Worm (Caenorhabditis elegans) whole organism, late embryonic: ENCODE measurements around the gene epn-1.

Source experiments
- C38D4.7 ChIP-seq: fragments of 200-800 bp; sonication (Bioruptor generic); optimal IDR thresholded peaks from 2 replicates; lab custom pipeline; 2018; ENCODE audit warnings: mild to moderate bottlenecking, missing genetic modification characterization, moderate library complexity, missing compliant biosample characterization
- F13H6.1 ChIP-seq: sonication (generic microtip); optimal IDR thresholded peaks from 2 replicates; lab custom pipeline; 2016; ENCODE audit warnings: missing genetic modification characterization, missing compliant biosample characterization
- Y22D7AL.16 ChIP-seq: sonication (generic microtip); optimal IDR thresholded peaks from 2 replicates; lab custom pipeline; 2016; ENCODE audit warnings: missing genetic modification characterization, missing compliant biosample characterization
- ahr-1 ChIP-seq: sonication (generic microtip); optimal IDR thresholded peaks from 2 replicates; lab custom pipeline; 2016; ENCODE audit warnings: missing genetic modification characterization, missing compliant biosample characterization
- ceh-14 ChIP-seq: sonication (generic microtip); optimal IDR thresholded peaks from 2 replicates; lab custom pipeline; 2016; ENCODE audit warnings: missing genotype, missing genetic modification characterization, missing compliant biosample characterization
- ceh-18 ChIP-seq: sonication (generic microtip); optimal IDR thresholded peaks from 2 replicates; lab custom pipeline; 2016; ENCODE audit warnings: missing genetic modification characterization, missing compliant biosample characterization
- ceh-22 ChIP-seq: sonication (generic microtip); optimal IDR thresholded peaks from 2 replicates; lab custom pipeline; 2017; ENCODE audit warnings: missing biosample characterization, missing genetic modification characterization
- ceh-24 ChIP-seq: sonication (generic microtip); optimal IDR thresholded peaks from 2 replicates; lab custom pipeline; 2016; ENCODE audit warnings: mild to moderate bottlenecking, missing genetic modification characterization, missing compliant biosample characterization
- ceh-30 ChIP-seq: fragments of 150-350 bp; optimal IDR thresholded peaks from 2 replicates; lab custom pipeline; 2014; ENCODE audit warnings: missing biosample characterization, missing genetic modification characterization
- ceh-31 ChIP-seq: sonication (generic microtip); optimal IDR thresholded peaks from 2 replicates; lab custom pipeline; 2016; ENCODE audit warnings: missing genetic modification characterization, missing compliant biosample characterization
- ceh-48 ChIP-seq: sonication (generic microtip); optimal IDR thresholded peaks from 2 replicates; lab custom pipeline; 2016; ENCODE audit warnings: missing genetic modification characterization, inconsistent platforms, missing compliant biosample characterization
- ceh-6 ChIP-seq: fragments of 200-800 bp; sonication (Bioruptor generic); optimal IDR thresholded peaks from 2 replicates; lab custom pipeline; 2018; ENCODE audit warnings: mild to moderate bottlenecking, missing genetic modification characterization, missing compliant biosample characterization
- ceh-9 ChIP-seq: sonication (generic microtip); optimal IDR thresholded peaks from 2 replicates; lab custom pipeline; 2016; ENCODE audit warnings: mild to moderate bottlenecking, missing genetic modification characterization, inconsistent platforms, missing compliant biosample characterization
- che-1 ChIP-seq: sonication (generic microtip); optimal IDR thresholded peaks from 2 replicates; lab custom pipeline; 2016; ENCODE audit warnings: mild to moderate bottlenecking, missing genetic modification characterization, missing compliant biosample characterization
- dmd-4 ChIP-seq: sonication (generic microtip); optimal IDR thresholded peaks from 2 replicates; lab custom pipeline; 2016; ENCODE audit warnings: borderline replicate concordance, missing genetic modification characterization, missing compliant biosample characterization
- dve-1 ChIP-seq: sonication (generic microtip); optimal IDR thresholded peaks from 2 replicates; lab custom pipeline; 2017; ENCODE audit warnings: antibody characterized with exemption, mild to moderate bottlenecking, missing genetic modification characterization, missing compliant biosample characterization
- elt-2 ChIP-seq: sonication (generic microtip); optimal IDR thresholded peaks from 2 replicates; lab custom pipeline; 2016; ENCODE audit warnings: missing genetic modification reagents, missing genetic modification characterization, missing compliant biosample characterization
- fkh-10 ChIP-seq: fragments of 150-350 bp; optimal IDR thresholded peaks from 2 replicates; lab custom pipeline; 2014; ENCODE audit warnings: missing biosample characterization, missing genetic modification reagents, missing genetic modification characterization
- fkh-6 ChIP-seq: sonication (generic microtip); optimal IDR thresholded peaks from 2 replicates; lab custom pipeline; 2016; ENCODE audit warnings: missing genetic modification characterization, missing compliant biosample characterization
- hlh-30 ChIP-seq: sonication (generic microtip); optimal IDR thresholded peaks from 2 replicates; lab custom pipeline; 2017; ENCODE audit warnings: antibody characterized with exemption, missing genetic modification characterization, missing compliant biosample characterization; ENCODE audit not compliant: insufficient read depth
- hlh-6 ChIP-seq: sonication (generic microtip); optimal IDR thresholded peaks from 2 replicates; lab custom pipeline; 2016; ENCODE audit warnings: missing genotype, missing genetic modification characterization, missing compliant biosample characterization
- hlh-8 ChIP-seq: sonication (generic microtip); optimal IDR thresholded peaks from 2 replicates; lab custom pipeline; 2016; ENCODE audit warnings: missing genotype, missing genetic modification characterization, missing compliant biosample characterization
- lin-11 ChIP-seq: fragments of 200-800 bp; sonication (Bioruptor generic); optimal IDR thresholded peaks from 2 replicates; lab custom pipeline; 2018; ENCODE audit warnings: mild to moderate bottlenecking, missing genetic modification characterization, missing compliant biosample characterization
- nhr-11 ChIP-seq: fragments of 150-350 bp; optimal IDR thresholded peaks from 2 replicates; lab custom pipeline; 2014; ENCODE audit warnings: missing biosample characterization, missing genetic modification characterization
- nhr-232 ChIP-seq: sonication (generic microtip); optimal IDR thresholded peaks from 2 replicates; lab custom pipeline; 2016; ENCODE audit warnings: missing genetic modification characterization, missing compliant biosample characterization
- odd-2 ChIP-seq: sonication (generic microtip); optimal IDR thresholded peaks from 2 replicates; lab custom pipeline; 2017; ENCODE audit warnings: antibody characterized with exemption, mild to moderate bottlenecking, missing genetic modification characterization, missing compliant biosample characterization
- pag-3 ChIP-seq: sonication (generic microtip); optimal IDR thresholded peaks from 2 replicates; lab custom pipeline; 2016; ENCODE audit warnings: missing compliant biosample characterization, missing genetic modification characterization, borderline replicate concordance
- pat-9 ChIP-seq: fragments of 200-800 bp; sonication (Bioruptor generic); optimal IDR thresholded peaks from 2 replicates; lab custom pipeline; 2018; ENCODE audit warnings: mild to moderate bottlenecking, missing genetic modification characterization, moderate library complexity, missing compliant biosample characterization
- pax-1 ChIP-seq: fragments of 150-350 bp; optimal IDR thresholded peaks from 2 replicates; lab custom pipeline; 2014; ENCODE audit warnings: missing biosample characterization, missing genetic modification characterization
- pha-2 ChIP-seq: sonication (generic microtip); optimal IDR thresholded peaks from 2 replicates; lab custom pipeline; 2017; ENCODE audit warnings: mild to moderate bottlenecking, missing genetic modification characterization, missing compliant biosample characterization
- pqm-1 ChIP-seq: sonication (generic microtip); optimal IDR thresholded peaks from 2 replicates; lab custom pipeline; 2016; ENCODE audit warnings: missing genetic modification characterization, missing compliant biosample characterization
- pros-1 ChIP-seq: fragments of 150-350 bp; optimal IDR thresholded peaks from 2 replicates; lab custom pipeline; 2014; ENCODE audit warnings: missing biosample characterization, missing genetic modification reagents, missing genetic modification characterization
- ref-2 ChIP-seq: sonication (generic microtip); optimal IDR thresholded peaks from 2 replicates; lab custom pipeline; 2016; ENCODE audit warnings: missing genetic modification characterization, missing compliant biosample characterization
- rnt-1 ChIP-seq: sonication (generic microtip); optimal IDR thresholded peaks from 2 replicates; lab custom pipeline; 2016; ENCODE audit warnings: missing genetic modification characterization, missing compliant biosample characterization
- sdc-2 ChIP-seq: sonication (generic microtip); optimal IDR thresholded peaks from 2 replicates; lab custom pipeline; 2016; ENCODE audit warnings: missing genotype, missing genetic modification characterization, missing compliant biosample characterization
- sox-4 ChIP-seq: sonication (generic microtip); optimal IDR thresholded peaks from 2 replicates; lab custom pipeline; 2017; ENCODE audit warnings: mild to moderate bottlenecking, missing genetic modification characterization, inconsistent platforms, missing compliant biosample characterization
- syd-9 ChIP-seq: sonication (generic microtip); optimal IDR thresholded peaks from 2 replicates; lab custom pipeline; 2016; ENCODE audit warnings: mild to moderate bottlenecking, missing genetic modification characterization, moderate library complexity, missing compliant biosample characterization
- tbx-2 ChIP-seq: sonication (generic microtip); optimal IDR thresholded peaks from 2 replicates; lab custom pipeline; 2016; ENCODE audit warnings: missing genetic modification characterization, missing compliant biosample characterization
- tbx-7 ChIP-seq: sonication (generic microtip); optimal IDR thresholded peaks from 2 replicates; lab custom pipeline; 2016; ENCODE audit warnings: missing genotype, missing genetic modification characterization, missing compliant biosample characterization
- unc-3 ChIP-seq, 2 experiments: fragments of 200-800 bp in 1 of 2; sonication (Bioruptor generic) in 1 of 2; sonication (generic microtip) in 1 of 2; conservative IDR thresholded peaks in 1 of 2; optimal IDR thresholded peaks in 1 of 2; 2 replicates each; pipeline versions ENCODE4 v1.3.6 to Lab custom; 2016 to 2022; ENCODE audit warnings: missing compliant biosample characterization in 2 of 2, missing genetic modification characterization in 2 of 2, missing genetic modification reagents in 1 of 2
- unc-42 ChIP-seq: sonication (generic microtip); optimal IDR thresholded peaks from 2 replicates; lab custom pipeline; 2016; ENCODE audit warnings: missing genotype, missing genetic modification characterization, missing compliant biosample characterization
- unc-55 ChIP-seq: sonication (generic microtip); optimal IDR thresholded peaks from 2 replicates; lab custom pipeline; 2017; ENCODE audit warnings: missing biosample characterization, missing genetic modification reagents, missing genetic modification characterization
- zip-5 ChIP-seq: sonication (generic microtip); optimal IDR thresholded peaks from 2 replicates; lab custom pipeline; 2016; ENCODE audit warnings: missing genetic modification characterization, missing compliant biosample characterization
- ztf-16 ChIP-seq: sonication (generic microtip); optimal IDR thresholded peaks from 2 replicates; lab custom pipeline; 2017; ENCODE audit warnings: missing genetic modification characterization, missing compliant biosample characterization

Gene epn-1

ce11 chrX:14819495-14819894 is 1.2 kb upstream of the epn-1 start:
- TF ChIP-seq pros-1 = no peak
- no peak for TF ChIP-seq che-1 (tag; lab: Kevin White, UChicago)
- no peak for TF ChIP-seq syd-9 (tag; lab: Kevin White, UChicago)
- TF ChIP-seq ceh-24 = no peak
- no peak for TF ChIP-seq ztf-16 (tag; lab: Kevin White, UChicago)
- no peak for TF ChIP-seq pat-9
- TF ChIP-seq pha-2 (tag; lab: Kevin White, UChicago) = no peak
- TF ChIP-seq ceh-9 = no peak
- no peak for TF ChIP-seq ceh-6
- no peak for TF ChIP-seq ceh-22 (tag; lab: Kevin White, UChicago)
- no peak for TF ChIP-seq ceh-48 (tag; lab: Kevin White, UChicago)
- no peak for TF ChIP-seq sdc-2
- TF ChIP-seq C38D4.7 = no peak
- TF ChIP-seq dmd-4 = no peak
- no peak for TF ChIP-seq ceh-14
- no peak for TF ChIP-seq pax-1
- no peak for TF ChIP-seq Y22D7AL.16
- TF ChIP-seq ceh-30 = no peak
- TF ChIP-seq ref-2 (tag; lab: Kevin White, UChicago) = no peak

DNA sequence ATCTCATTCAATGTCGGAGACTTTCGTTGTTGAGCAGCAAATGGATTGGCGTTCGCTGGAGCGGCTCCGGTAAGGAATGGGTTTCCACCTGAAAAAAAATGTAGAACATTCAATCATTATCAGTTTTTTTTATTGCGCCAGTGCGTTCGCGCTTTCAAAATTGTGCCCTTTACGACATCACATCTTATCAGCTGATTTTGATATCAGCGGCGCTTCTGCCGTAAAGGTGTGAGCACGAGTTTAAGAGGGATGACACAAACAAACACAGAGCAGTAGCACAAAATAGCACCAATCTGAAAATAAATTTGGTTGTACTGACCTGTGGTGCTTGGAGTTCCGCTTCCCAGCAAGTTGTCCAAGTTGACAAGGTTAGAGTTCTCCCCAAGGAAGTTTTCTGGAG is 1.6 kb downstream of the epn-1 start:
- TF ChIP-seq F13H6.1 (no peak), elt-2 (tag; lab: Kevin White, UChicago) (peak; percentile 34)
- TF ChIP-seq, all 69 proteins: peak for 1

DNA sequence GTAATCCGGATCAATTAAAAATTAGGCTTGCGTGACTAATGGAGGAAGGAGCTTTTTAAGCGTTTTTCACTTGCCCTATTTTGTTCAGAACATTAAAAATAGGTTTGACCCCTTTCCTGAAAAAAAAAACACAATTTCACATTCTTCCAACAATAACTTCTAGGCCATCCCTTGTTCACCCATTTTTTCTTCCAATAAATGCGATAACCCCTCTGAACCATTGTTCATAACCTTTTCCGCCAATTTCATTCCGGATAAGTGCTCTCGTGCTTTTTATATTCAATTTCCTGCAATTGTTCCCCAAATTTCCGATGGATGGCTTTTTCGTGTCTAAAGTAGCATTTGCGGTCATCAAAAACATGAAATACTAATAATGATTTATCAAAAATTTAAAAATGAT is 2.9 kb downstream of the epn-1 start:
- no peak for TF ChIP-seq nhr-232 (tag; lab: Kevin White, UChicago)
- TF ChIP-seq ceh-48 (tag; lab: Kevin White, UChicago) = no peak
- TF ChIP-seq pros-1 = no peak
- no peak for TF ChIP-seq unc-42
- TF ChIP-seq syd-9 (tag; lab: Kevin White, UChicago) = no peak
- no peak for TF ChIP-seq ahr-1 (tag; lab: Kevin White, UChicago)
- no peak for TF ChIP-seq pqm-1 (tag; lab: Kevin White, UChicago)
- TF ChIP-seq nhr-11 (tag; lab: Kevin White, UChicago) = no peak
- TF ChIP-seq ceh-14 = no peak
- no peak for TF ChIP-seq lin-11 (tag; lab: Kevin White, UChicago)
- TF ChIP-seq ceh-24 = no peak
- TF ChIP-seq dve-1 (tag; lab: Kevin White, UChicago) = no peak
- TF ChIP-seq pag-3 = no peak
- TF ChIP-seq, all 69 proteins: peak for 0

DNA sequence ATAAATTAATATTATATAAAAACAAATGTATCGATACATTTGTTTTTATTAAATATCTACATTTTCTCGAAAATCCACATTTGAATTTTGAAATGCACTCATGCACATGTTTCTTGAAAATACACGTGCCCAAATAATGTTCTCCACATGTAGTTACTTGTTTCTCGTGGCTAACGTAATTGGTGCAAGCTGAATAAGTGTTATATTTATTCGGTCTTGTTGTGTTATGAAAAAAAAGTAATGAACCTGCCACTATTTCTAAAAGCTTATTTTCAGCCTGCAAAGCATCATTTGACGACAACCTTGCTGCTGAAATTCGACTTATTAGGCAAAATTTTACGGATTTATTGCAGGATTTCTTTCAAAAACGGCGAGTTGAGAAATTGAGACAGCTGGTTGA is 4.9 kb downstream of the epn-1 start:
- TF ChIP-seq unc-42 (peak; percentile 30), hlh-30 (tag; lab: Kevin White, UChicago) (peak; percentile 23), sdc-2 (peak; percentile 98), tbx-7 (tag; lab: Kevin White, UChicago) (no peak), ceh-31 (tag; lab: Kevin White, UChicago) (peak; percentile 22), unc-55 (GFP tag; lab: Kevin White, UChicago) (no peak), tbx-2 (tag; lab: Kevin White, UChicago) (no peak), hlh-6 (no peak)

DNA sequence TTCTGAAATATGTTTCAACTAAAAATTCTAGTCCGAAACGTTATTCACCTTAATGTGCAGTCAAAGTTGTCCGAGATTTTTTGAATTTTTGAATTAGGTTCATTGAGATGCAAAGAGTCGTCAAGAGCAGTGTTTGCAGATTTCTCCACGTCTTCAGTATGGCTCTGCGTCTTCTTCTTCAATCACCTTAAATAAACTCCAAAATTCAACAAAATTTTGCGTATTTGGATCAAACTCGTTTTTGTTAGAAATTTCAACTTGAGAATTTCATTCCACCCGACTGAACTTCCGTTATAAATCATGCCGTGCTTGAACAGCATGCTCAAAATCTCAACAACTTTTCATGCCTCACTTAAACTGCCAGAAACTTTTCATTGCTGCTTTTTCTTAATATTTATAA is 6.3 kb downstream of the epn-1 start, which contains the start of gene T04C10.3:
Gene T04C10.3, plus strand, starts transcription at position 301 of the 400 bp plus-strand sequence.
- TF ChIP-seq unc-3 (GFP tag; conservative IDR thresholded peaks at IDR 0.05; lab: Robert Waterston, UW) = no peak
- no peak for TF ChIP-seq unc-3 (tag; optimal IDR thresholded peaks at IDR 0.05; lab: Kevin White, UChicago)
- no peak for TF ChIP-seq tbx-2 (tag; lab: Kevin White, UChicago)
- no peak for TF ChIP-seq dmd-4
- TF ChIP-seq ceh-18 (tag; lab: Kevin White, UChicago) = no peak
- TF ChIP-seq zip-5 (tag; lab: Kevin White, UChicago) = no peak
- no peak for TF ChIP-seq pqm-1 (tag; lab: Kevin White, UChicago)
- no peak for TF ChIP-seq odd-2 (tag; lab: Kevin White, UChicago)
- no peak for TF ChIP-seq ceh-48 (tag; lab: Kevin White, UChicago)
- TF ChIP-seq fkh-6 = no peak
- no peak for TF ChIP-seq pag-3
- TF ChIP-seq sdc-2 = no peak
- no peak for TF ChIP-seq hlh-8 (tag; lab: Kevin White, UChicago)
- no peak for TF ChIP-seq ceh-6
- no peak for TF ChIP-seq ztf-16 (tag; lab: Kevin White, UChicago)
- TF ChIP-seq rnt-1 = no peak
- TF ChIP-seq sox-4 = no peak
- no peak for TF ChIP-seq tbx-7 (tag; lab: Kevin White, UChicago)
- TF ChIP-seq fkh-10 = no peak
- TF ChIP-seq, all 69 proteins: peak for 0
